Fruit fly (Drosophila melanogaster): ENCODE data around the gene Tmtc1.

DNA sequence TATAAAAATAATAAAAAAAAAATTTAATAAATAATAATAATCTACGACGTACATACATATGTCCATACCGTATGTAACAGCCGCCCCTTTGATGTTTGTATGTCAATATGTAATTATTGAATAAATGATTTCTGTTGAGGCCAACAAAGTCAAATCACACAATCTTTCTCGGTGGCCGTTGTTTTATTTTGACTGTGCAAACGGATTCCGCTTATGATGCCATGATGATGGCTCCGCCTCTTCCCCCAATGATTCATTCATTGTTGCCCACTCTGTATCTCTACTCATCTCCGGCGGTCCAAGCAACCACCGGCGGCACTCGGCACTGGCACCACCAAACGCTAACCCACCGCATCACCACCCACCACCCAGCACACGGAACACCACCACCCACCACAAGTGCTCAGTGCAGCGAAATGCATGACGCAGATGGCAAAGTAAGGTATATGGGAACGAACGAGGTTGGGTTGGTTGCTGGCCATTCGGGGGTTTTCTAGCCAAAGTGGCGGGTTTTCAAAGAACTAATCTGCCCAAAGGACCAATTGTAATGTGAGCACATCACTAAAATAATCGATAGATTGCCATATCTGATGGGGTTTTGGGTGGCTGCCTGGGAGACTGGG is 71.7 kb downstream of the Tmtc1 start:
- TF ChIP-seq pan (optimal IDR thresholded peaks at IDR 0.05) (no peak), CG8478 (optimal IDR thresholded peaks at IDR 0.05) (no peak), usp (GFP tag; optimal IDR thresholded peaks at IDR 0.05) (no peak), EcR (GFP tag; optimal IDR thresholded peaks at IDR 0.05) (no peak), psq (optimal IDR thresholded peaks at IDR 0.05) (no peak)

Measured in whole organism.